Fruit fly (Drosophila melanogaster) S2 (cell line): Measurements from ENCODE around the gene CG43843.

ENCODE experiments used
- CG8478 ChIP-seq: fragments of >200 bp; optimal IDR thresholded peaks from 2 replicates; lab custom pipeline; 2018
- CTCF ChIP-seq, 2 experiments: fragments of >200 bp; optimal IDR thresholded peaks; 2 replicates each; lab custom pipeline; 2018

The CG43843 gene

dm6 chrX:18460318-18460717 lies at the start of gene CG43843:
CG43843 (minus strand) TSS chrX:18460418.
- TF ChIP-seq CTCF (optimal IDR thresholded peaks at IDR 0.05; lab: Kevin White, UChicago) (no peak), CG8478 (no peak)

- TF ChIP-seq CTCF (optimal IDR thresholded peaks at IDR 0.05; lab: Kevin White, UChicago), result no peak
- no peak for TF ChIP-seq CG8478
These were observed 49.2 kb upstream of the CG43843 start for dm6 chrX:18509430-18509829.

- TF ChIP-seq CG8478 (no peak), CTCF (optimal IDR thresholded peaks at IDR 0.05; lab: Kevin White, UChicago) (no peak)
These were observed 48.3 kb upstream of the CG43843 start for dm6 chrX:18508565-18508964.

- no peak for TF ChIP-seq CG8478
- no peak for TF ChIP-seq CTCF (optimal IDR thresholded peaks at IDR 0.05; lab: Kevin White, UChicago)
These were observed 46.7 kb upstream of the CG43843 start for dm6 chrX:18506639-18507528.

- TF ChIP-seq CTCF (optimal IDR thresholded peaks at IDR 0.05; lab: Kevin White, UChicago), result no peak
- no peak for TF ChIP-seq CG8478
These were observed 44.9 kb upstream of the CG43843 start, which contains the start of gene Wnt5 for dm6 chrX:18504948-18505597. Wnt5 (minus strand) TSS chrX:18505405.

- TF ChIP-seq CG8478 (no peak), CTCF (optimal IDR thresholded peaks at IDR 0.05; lab: Kevin White, UChicago) (no peak)
These were observed 39.5 kb upstream of the CG43843 start, which contains the start of the genes Pgant7 and Xrcc2 for dm6 chrX:18499679-18500187. Pgant7 (minus strand) TSS chrX:18499986. Xrcc2 (plus strand) TSS chrX:18500127.

- TF ChIP-seq CTCF (optimal IDR thresholded peaks at IDR 0.05; lab: Kevin White, UChicago) (no peak), CG8478 (no peak)
These were observed 34.0 kb upstream of the CG43843 start, which contains the start of gene CG15043 for dm6 chrX:18494165-18494740. CG15043 (minus strand) TSS chrX:18494168.

- TF ChIP-seq CG8478 (no peak), CTCF (optimal IDR thresholded peaks at IDR 0.05; lab: Kevin White, UChicago) (no peak)
These were observed 31.7 kb upstream of the CG43843 start, which contains the start of gene CG15044 for dm6 chrX:18491941-18492340. CG15044 (minus strand) TSS chrX:18492006.

- TF ChIP-seq CG8478 (no peak), CTCF (optimal IDR thresholded peaks at IDR 0.05; lab: Kevin White, UChicago) (no peak)
These were observed 29.3 kb upstream of the CG43843 start, which contains the start of gene CG15046 for dm6 chrX:18489509-18489908. CG15046 (minus strand) TSS chrX:18489620.

- TF ChIP-seq CG8478 (no peak), CTCF (optimal IDR thresholded peaks at IDR 0.05; lab: Kevin White, UChicago) (no peak)
These were observed 26.3 kb upstream of the CG43843 start, which contains the start of gene psh for dm6 chrX:18486356-18487059. psh (minus strand) TSS chrX:18486921.

dm6 chrX:18483261-18484218 lies 23.3 kb upstream of the CG43843 start, which contains the start of gene Hayan:
Hayan (minus strand) TSS chrX:18483772.
- no peak for TF ChIP-seq CG8478
- no peak for TF ChIP-seq CTCF (optimal IDR thresholded peaks at IDR 0.05; lab: Kevin White, UChicago)

dm6 chrX:18482537-18482936 lies 22.3 kb upstream of the CG43843 start:
- TF ChIP-seq CTCF (optimal IDR thresholded peaks at IDR 0.05; lab: Kevin White, UChicago) (no peak), CG8478 (no peak)
